Worm (Caenorhabditis elegans): Measurements from ENCODE around the gene srd-39.

srd-39 gene

DNA sequence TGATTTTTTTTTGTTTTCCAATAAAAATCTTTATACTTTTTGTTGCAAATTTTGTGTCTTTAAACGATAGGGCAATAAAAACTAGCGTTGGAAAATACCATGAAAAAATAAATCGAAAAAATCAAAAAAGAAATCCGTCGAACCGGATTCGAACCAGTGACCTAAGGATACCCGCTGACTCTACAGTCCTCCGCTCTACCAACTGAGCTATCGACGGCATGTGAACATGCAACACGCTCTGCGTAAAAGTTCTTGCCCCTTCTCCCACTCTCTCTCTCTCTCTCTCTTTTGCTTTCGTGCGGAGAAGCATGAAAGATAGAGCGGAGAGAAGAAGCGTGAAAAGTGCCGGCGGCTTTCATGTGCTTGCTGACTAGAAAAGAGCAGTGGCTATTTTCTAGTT lies 35.9 kb downstream of the srd-39 start (continued):
- peak; percentile 70 for TF ChIP-seq dve-1 (tag; optimal IDR thresholded peaks at IDR 0.05; ENCODE audit: insufficient read depth)
- peak; percentile 63 for TF ChIP-seq fkh-10 (GFP tag; optimal IDR thresholded peaks at IDR 0.05)
- peak; percentile 67; the same call in 1 of the 2 replicates for TF ChIP-seq tra-1 (GFP tag; IDR thresholded peaks at IDR 0.05)
- peak in 1 of 2 experiments; percentile 78 for TF ChIP-seq unc-62 (GFP tag; optimal IDR thresholded peaks at IDR 0.05 in 1 of 2)
- no peak for TF ChIP-seq unc-62 (tag; optimal IDR thresholded peaks at IDR 0.05)
- no peak for TF ChIP-seq T20F7.1 (GFP tag; optimal IDR thresholded peaks at IDR 0.05)
- peak; percentile 33 to 51 for TF ChIP-seq hif-1 (tag; optimal IDR thresholded peaks at IDR 0.05)
- peak; percentile 60 for TF ChIP-seq spr-1 (tag; optimal IDR thresholded peaks at IDR 0.05)
- no peak for TF ChIP-seq pqm-1 (tag; optimal IDR thresholded peaks at IDR 0.05)
- TF ChIP-seq zip-11 (GFP tag; IDR thresholded peaks at IDR 0.05) = peak; percentile 65; the same call in 1 of the 2 replicates
- peak; percentile 76 for TF ChIP-seq ztf-7 (tag; optimal IDR thresholded peaks at IDR 0.05)
- TF ChIP-seq mxl-3 (GFP tag; optimal IDR thresholded peaks at IDR 0.05) = peak; percentile 54
- TF ChIP-seq arid-1 (GFP tag; conservative IDR thresholded peaks at IDR 0.05) = peak; percentile 93
- TF ChIP-seq hmg-1.1 (GFP tag; IDR thresholded peaks at IDR 0.05) = peak; percentile 96
- TF ChIP-seq ces-1 (GFP tag; optimal IDR thresholded peaks at IDR 0.05) = no peak
- no peak for TF ChIP-seq set-16 (GFP tag; IDR thresholded peaks at IDR 0.05)
- no peak for TF ChIP-seq nhr-11 (tag; optimal IDR thresholded peaks at IDR 0.05)
- peak; percentile 74; the same call in 1 of the 2 replicates for TF ChIP-seq lin-29 (GFP tag; IDR thresholded peaks at IDR 0.05)
- TF ChIP-seq snpc-4 (tag; optimal IDR thresholded peaks at IDR 0.05) = no peak
- peak; percentile 89 for TF ChIP-seq snpc-1.2 (GFP tag; IDR thresholded peaks at IDR 0.05)
- no peak for TF ChIP-seq nhr-6 (tag; optimal IDR thresholded peaks at IDR 0.05)
- TF ChIP-seq spr-3 (GFP tag; optimal IDR thresholded peaks at IDR 0.05) = peak; percentile 15
- peak; percentile 49 for TF ChIP-seq sdz-12 (GFP tag; optimal IDR thresholded peaks at IDR 0.05)
- no peak for TF ChIP-seq mep-1 (tag; optimal IDR thresholded peaks at IDR 0.05)
- peak; percentile 70 for TF ChIP-seq nhr-102 (tag; optimal IDR thresholded peaks at IDR 0.05)
- no peak for TF ChIP-seq egl-27 (tag; optimal IDR thresholded peaks at IDR 0.05)
- TF ChIP-seq ctbp-1 (GFP tag; IDR thresholded peaks at IDR 0.05) = peak; percentile 82
- no peak for TF ChIP-seq zfp-2 (tag; optimal IDR thresholded peaks at IDR 0.05)
- peak; percentile 67; the same call in 1 of the 2 replicates for TF ChIP-seq lin-1 (GFP tag; IDR thresholded peaks at IDR 0.05)
- TF ChIP-seq ZK337.2 (GFP tag; IDR thresholded peaks at IDR 0.05) = peak; percentile 82
- no peak for TF ChIP-seq mes-2 (tag; optimal IDR thresholded peaks at IDR 0.05; ENCODE audit: poor library complexity, severe bottlenecking)
- TF ChIP-seq lin-13 (GFP tag; optimal IDR thresholded peaks at IDR 0.05) = peak; percentile 55
- no peak for TF ChIP-seq cey-2 (tag; optimal IDR thresholded peaks at IDR 0.05; ENCODE audit: borderline replicate concordance, insufficient read depth)
- no peak for TF ChIP-seq tag-97 (GFP tag; IDR thresholded peaks at IDR 0.05)
- peak; percentile 94 for TF ChIP-seq lim-7 (GFP tag; IDR thresholded peaks at IDR 0.05)
- no peak for TF ChIP-seq Y5F2A.4 (GFP tag; optimal IDR thresholded peaks at IDR 0.05)
- no peak for TF ChIP-seq lin-38 (GFP tag; IDR thresholded peaks at IDR 0.05)
- peak; percentile 22 for TF ChIP-seq nhr-77 (tag; optimal IDR thresholded peaks at IDR 0.05)
- peak; percentile 14 for TF ChIP-seq unc-130 (GFP tag; optimal IDR thresholded peaks at IDR 0.05)
- no peak for TF ChIP-seq R02D3.7 (tag; optimal IDR thresholded peaks at IDR 0.05)
- no peak for TF ChIP-seq fos-1 (tag; optimal IDR thresholded peaks at IDR 0.05)
- TF ChIP-seq nhr-48 (tag; optimal IDR thresholded peaks at IDR 0.05) = peak; percentile 71
- TF ChIP-seq nhr-10 (tag; optimal IDR thresholded peaks at IDR 0.05) = no peak
- TF ChIP-seq daf-16 (GFP tag; optimal IDR thresholded peaks at IDR 0.05) = peak; percentile 59 to 81
- peak; percentile 44 for TF ChIP-seq daf-16 (tag; optimal IDR thresholded peaks at IDR 0.05)
- TF ChIP-seq ZK546.5 (tag; optimal IDR thresholded peaks at IDR 0.05) = no peak
- TF ChIP-seq nhr-25 (tag; optimal IDR thresholded peaks at IDR 0.05; ENCODE audit: borderline replicate concordance, insufficient read depth) = no peak
- peak; percentile 79; the same call in 1 of the 2 replicates for TF ChIP-seq mxl-2 (GFP tag; conservative IDR thresholded peaks at IDR 0.05)
- peak; percentile 59 for TF ChIP-seq F37D6.2 (tag; optimal IDR thresholded peaks at IDR 0.05)
- TF ChIP-seq pha-4 (GFP tag; IDR thresholded peaks at IDR 0.05) = peak; percentile 89
- TF ChIP-seq pha-4 (tag; optimal IDR thresholded peaks at IDR 0.05) = no peak

All from whole organism, L4 larva.